Worm (Caenorhabditis elegans): ENCODE data around the gene clec-138.
A peak's percentile ranks its signal among the peaks of the same experiment; 100 is the strongest.

The clec-138 gene

DNA sequence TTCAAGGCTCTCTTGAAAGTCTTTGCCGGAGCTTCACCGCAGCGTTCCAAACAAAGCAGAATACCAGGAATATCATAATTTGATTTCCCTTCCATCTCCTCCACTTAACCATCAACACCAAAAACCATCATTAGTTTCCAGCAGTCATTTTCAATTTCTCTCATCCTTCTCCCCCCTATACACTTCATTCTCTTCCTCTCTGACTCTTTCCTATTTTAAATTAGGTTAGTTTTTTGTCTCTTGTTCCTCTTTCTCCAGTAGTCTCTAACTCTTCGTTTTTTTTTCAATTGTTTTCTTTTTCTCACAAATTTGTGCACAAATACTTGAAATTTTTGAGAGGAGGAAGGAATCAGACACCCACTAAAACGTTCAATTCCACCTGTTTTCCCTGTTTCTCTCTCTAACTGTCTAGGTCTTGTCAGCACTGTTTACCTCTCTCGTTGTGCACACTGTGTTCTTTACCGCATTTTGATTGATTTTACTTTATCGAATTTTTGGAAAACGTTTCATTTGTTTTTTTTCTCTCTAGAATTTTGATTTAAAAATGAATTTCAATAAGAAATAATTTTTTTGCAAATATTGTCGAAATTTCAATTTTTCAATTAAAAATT, 12.8 kb downstream of the clec-138 start:
- TF ChIP-seq unc-42 (tag; optimal IDR thresholded peaks at IDR 0.05): peak; percentile 69
- TF ChIP-seq ahr-1 (tag; optimal IDR thresholded peaks at IDR 0.05): no peak

DNA sequence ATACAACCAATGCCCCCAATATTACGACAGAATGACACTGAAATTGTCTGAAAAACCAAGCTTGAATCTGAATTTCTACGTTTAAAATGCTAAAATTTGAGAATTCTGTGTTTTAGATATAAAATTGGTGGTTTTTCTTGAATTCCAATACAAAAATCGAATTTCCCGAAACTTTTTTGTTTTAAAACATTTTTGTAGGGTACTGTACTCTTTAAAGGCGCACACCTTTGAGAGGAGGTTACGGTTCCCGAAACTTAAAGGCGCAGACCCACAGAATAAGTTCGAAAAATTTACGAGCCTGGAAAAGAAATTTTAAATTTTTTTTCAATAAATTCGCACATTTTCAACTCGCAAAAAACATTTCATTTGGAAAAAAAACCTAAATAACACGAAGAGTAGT, 14.9 kb downstream of the clec-138 start:
- no peak for TF ChIP-seq npax-4 (tag; optimal IDR thresholded peaks at IDR 0.05)

DNA sequence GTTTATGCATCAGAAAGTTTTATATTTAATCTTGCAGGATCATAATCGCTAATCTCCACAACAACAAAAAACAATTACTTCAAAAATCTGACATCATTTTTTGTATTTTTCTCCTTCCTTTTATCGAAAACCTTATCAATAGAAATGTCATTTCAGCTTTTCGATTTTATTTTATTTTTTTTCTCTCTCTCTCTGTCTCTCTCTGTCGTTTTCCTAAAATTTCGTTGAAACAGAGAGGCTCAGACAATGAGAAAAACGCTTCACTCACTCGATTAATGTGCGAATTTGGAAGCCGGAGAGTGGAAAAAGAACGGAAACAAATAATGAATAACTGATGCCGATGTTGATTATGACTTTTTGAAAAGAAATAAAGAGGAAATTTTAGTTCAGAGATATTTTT, 15.5 kb downstream of the clec-138 start:
- TF ChIP-seq ceh-18 (tag; optimal IDR thresholded peaks at IDR 0.05) (no peak), ceh-31 (tag; optimal IDR thresholded peaks at IDR 0.05) (no peak), nhr-232 (tag; optimal IDR thresholded peaks at IDR 0.05) (no peak), che-1 (tag; optimal IDR thresholded peaks at IDR 0.05) (no peak), K09A11.1 (tag; optimal IDR thresholded peaks at IDR 0.05; ENCODE audit: insufficient read depth) (no peak), elt-2 (tag; optimal IDR thresholded peaks at IDR 0.05) (peak; percentile 6), ceh-6 (GFP tag; optimal IDR thresholded peaks at IDR 0.05) (no peak)

DNA sequence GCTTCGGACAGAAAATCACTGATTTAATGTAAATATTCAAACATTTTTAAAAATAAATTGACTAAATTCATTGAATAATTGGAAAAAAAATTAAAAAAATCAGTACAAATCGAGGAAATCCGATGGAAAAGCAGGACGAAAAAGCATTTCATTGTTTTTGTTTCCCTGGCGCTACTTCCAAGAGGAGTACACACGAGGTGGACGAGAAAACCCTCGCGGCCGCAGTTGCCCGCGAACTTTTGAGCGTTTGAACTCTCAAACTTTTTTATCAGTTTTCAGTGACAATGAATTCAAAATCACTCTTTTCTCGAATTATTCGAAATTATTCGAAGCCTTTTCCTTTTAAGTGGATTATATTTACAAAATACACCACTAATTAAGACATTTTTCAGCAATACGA, 16.6 kb downstream of the clec-138 start, which contains the start of gene F35D11.4:
Gene F35D11.4, plus strand, starts transcription at position 393 of the 400 bp plus-strand sequence.
- TF ChIP-seq C38D4.7 (GFP tag; optimal IDR thresholded peaks at IDR 0.05) (no peak), pha-2 (tag; optimal IDR thresholded peaks at IDR 0.05) (no peak), ztf-16 (tag; optimal IDR thresholded peaks at IDR 0.05) (no peak), elt-2 (tag; optimal IDR thresholded peaks at IDR 0.05) (peak; percentile 76), fax-1 (tag; optimal IDR thresholded peaks at IDR 0.05) (peak; percentile 50), T23F11.4 (GFP tag; optimal IDR thresholded peaks at IDR 0.05) (no peak), fkh-6 (tag; optimal IDR thresholded peaks at IDR 0.05) (peak; percentile 22), zip-5 (tag; optimal IDR thresholded peaks at IDR 0.05) (peak; percentile 79), tbx-2 (tag; optimal IDR thresholded peaks at IDR 0.05) (peak; percentile 87), C08G9.2 (tag; optimal IDR thresholded peaks at IDR 0.05) (peak; percentile 92), nfya-1 (tag; optimal IDR thresholded peaks at IDR 0.05) (peak; percentile 1), unc-86 (tag; optimal IDR thresholded peaks at IDR 0.05) (no peak), ceh-2 (tag; optimal IDR thresholded peaks at IDR 0.05) (peak; percentile 89), ceh-31 (tag; optimal IDR thresholded peaks at IDR 0.05) (peak; percentile 94), hlh-8 (tag; optimal IDR thresholded peaks at IDR 0.05) (peak; percentile 85), K09A11.1 (tag; optimal IDR thresholded peaks at IDR 0.05; ENCODE audit: insufficient read depth) (no peak), ref-2 (tag; optimal IDR thresholded peaks at IDR 0.05) (peak; percentile 83), hlh-30 (tag; optimal IDR thresholded peaks at IDR 0.05; ENCODE audit: insufficient read depth) (no peak), ttx-3 (tag; optimal IDR thresholded peaks at IDR 0.05) (peak; percentile 10), F13H6.1 (tag; optimal IDR thresholded peaks at IDR 0.05) (peak; percentile 5), Y22D7AL.16 (tag; optimal IDR thresholded peaks at IDR 0.05) (no peak), sox-2 (GFP tag; IDR thresholded peaks at IDR 0.05) (no peak), ceh-18 (tag; optimal IDR thresholded peaks at IDR 0.05) (no peak), sox-4 (tag; optimal IDR thresholded peaks at IDR 0.05) (no peak), ets-4 (tag; optimal IDR thresholded peaks at IDR 0.05) (peak; percentile 88), fkh-10 (GFP tag; optimal IDR thresholded peaks at IDR 0.05) (no peak), ceh-14 (tag; optimal IDR thresholded peaks at IDR 0.05) (peak; percentile 49), lim-6 (tag; optimal IDR thresholded peaks at IDR 0.05) (peak; percentile 5), rnt-1 (tag; optimal IDR thresholded peaks at IDR 0.05) (peak; percentile 55), ceh-34 (tag; optimal IDR thresholded peaks at IDR 0.05) (peak; percentile 16), tbx-7 (tag; optimal IDR thresholded peaks at IDR 0.05) (peak; percentile 87), pqm-1 (tag; optimal IDR thresholded peaks at IDR 0.05) (peak; percentile 37), ahr-1 (tag; optimal IDR thresholded peaks at IDR 0.05) (peak; percentile 26), odd-2 (tag; optimal IDR thresholded peaks at IDR 0.05) (no peak)
